Worm (Caenorhabditis elegans) whole organism, midembryonic: Measurements from ENCODE around the gene F35H12.1.

ENCODE experiments used
- T22C8.4 ChIP-seq: fragments of 200-800 bp; sonication (Bioruptor generic); IDR thresholded peaks from 2 replicates; pipeline ENCODE4 v1.3.6; 2022; ENCODE audit warnings: missing genetic modification characterization, missing compliant biosample characterization
- cog-1 ChIP-seq: sonication (generic microtip); optimal IDR thresholded peaks from 2 replicates; lab custom pipeline; 2016; ENCODE audit warnings: missing genetic modification characterization, missing compliant biosample characterization
- flt-1 ChIP-seq: fragments of 200-800 bp; sonication (Bioruptor generic); IDR thresholded peaks from 2 replicates; pipeline ENCODE4 v1.3.6; 2022; ENCODE audit warnings: missing genetic modification characterization, missing compliant biosample characterization
- klf-2 ChIP-seq: fragments of 200-800 bp; sonication (Bioruptor generic); conservative IDR thresholded peaks from 2 replicates; pipeline ENCODE4 v1.3.6; 2022; ENCODE audit warnings: missing genetic modification reagents, missing genetic modification characterization, missing compliant biosample characterization
- med-1 ChIP-seq: sonication (generic microtip); optimal IDR thresholded peaks from 2 replicates; lab custom pipeline; 2017; ENCODE audit warnings: missing genetic modification characterization, mild to moderate bottlenecking, missing compliant biosample characterization, antibody characterized with exemption, missing genetic modification reagents; ENCODE audit not compliant: insufficient read depth
- ref-1 ChIP-seq: fragments of 200-800 bp; sonication (Bioruptor generic); conservative IDR thresholded peaks from 2 replicates; pipeline ENCODE4 v1.3.6; 2022; ENCODE audit warnings: missing genetic modification reagents, missing genetic modification characterization, missing compliant biosample characterization
- tab-1 ChIP-seq: fragments of 200-800 bp; sonication (Bioruptor generic); IDR thresholded peaks from 2 replicates; pipeline ENCODE4 v1.3.6; 2022; ENCODE audit warnings: missing genetic modification characterization, missing compliant biosample characterization
- ztf-23 ChIP-seq: fragments of 200-800 bp; sonication (Bioruptor generic); IDR thresholded peaks from 2 replicates; pipeline ENCODE4 v1.3.6; 2022; ENCODE audit warnings: missing genetic modification reagents, missing genetic modification characterization, missing compliant biosample characterization
- ztf-29 ChIP-seq: fragments of 200-800 bp; sonication (Bioruptor generic); IDR thresholded peaks from 2 replicates; pipeline ENCODE4 v1.3.6; 2022; ENCODE audit warnings: missing genetic modification reagents, missing genetic modification characterization, missing compliant biosample characterization

The F35H12.1 gene

DNA sequence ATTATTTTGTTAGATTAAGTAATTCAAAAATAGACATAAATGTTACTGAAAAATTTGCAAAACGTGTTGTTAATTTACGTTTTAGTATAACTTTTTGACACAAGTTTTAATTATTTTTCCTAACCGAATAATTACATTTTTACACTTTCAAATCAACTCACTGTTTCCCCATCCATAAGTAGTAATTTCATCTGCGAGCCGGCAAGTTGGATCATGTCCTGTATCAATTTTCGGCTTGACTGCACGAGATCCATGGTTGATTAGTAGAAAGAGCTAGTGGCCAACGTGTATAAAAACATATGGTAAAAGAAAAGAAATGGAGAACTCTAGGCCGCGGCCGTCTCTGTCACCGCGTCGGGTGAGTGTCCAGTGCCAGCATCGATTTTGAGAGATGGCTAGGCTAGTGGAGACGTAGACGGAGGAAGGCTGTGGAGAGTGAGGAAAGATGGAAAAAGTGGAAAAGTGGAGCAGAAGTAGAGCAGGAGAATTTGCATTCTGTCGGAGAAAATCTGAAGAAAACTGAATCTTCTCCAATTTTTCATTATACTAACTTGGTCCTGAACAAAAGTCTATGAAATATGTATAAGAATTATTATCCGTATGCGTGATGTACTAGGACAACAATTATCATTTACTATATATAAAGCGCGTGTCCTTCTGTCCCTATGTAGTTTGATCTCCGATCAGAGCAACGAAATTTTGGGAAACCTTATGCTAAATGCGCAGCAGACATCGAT lies 41.1 kb downstream of the F35H12.1 start, which contains the start of gene vps-45:
Gene vps-45 (minus strand): TSS at position 350 of the 737 bp plus-strand sequence.
- TF ChIP-seq ztf-29 (GFP tag; lab: Robert Waterston, UW) (no peak), T22C8.4 (GFP tag; lab: Robert Waterston, UW) (peak; percentile 78; the same call in 1 of the 2 replicates), flt-1 (GFP tag; lab: Robert Waterston, UW) (no peak)

DNA sequence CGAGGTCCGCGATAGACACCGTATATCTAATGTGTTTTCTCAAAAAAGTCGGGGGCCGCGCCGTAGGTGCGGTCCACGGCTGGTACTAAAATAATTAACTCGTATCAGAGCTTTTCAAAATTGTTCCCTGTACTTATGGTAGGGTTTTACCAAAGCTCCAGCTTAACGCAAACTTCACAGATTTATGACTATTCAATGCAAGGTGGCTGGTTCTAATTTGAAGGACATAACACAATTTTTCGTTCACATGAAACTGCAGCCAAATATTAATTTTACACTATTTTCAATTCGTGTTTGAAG lies 41.6 kb downstream of the F35H12.1 start:
- TF ChIP-seq ztf-23 (GFP tag; lab: Robert Waterston, UW) (no peak), T22C8.4 (GFP tag; lab: Robert Waterston, UW) (no peak), cog-1 (tag; lab: Kevin White, UChicago) (no peak), ztf-29 (GFP tag; lab: Robert Waterston, UW) (no peak), klf-2 (no peak), flt-1 (GFP tag; lab: Robert Waterston, UW) (no peak), med-1 (GFP tag; lab: Kevin White, UChicago) (no peak), tab-1 (GFP tag; lab: Robert Waterston, UW) (no peak), ref-1 (no peak)

DNA sequence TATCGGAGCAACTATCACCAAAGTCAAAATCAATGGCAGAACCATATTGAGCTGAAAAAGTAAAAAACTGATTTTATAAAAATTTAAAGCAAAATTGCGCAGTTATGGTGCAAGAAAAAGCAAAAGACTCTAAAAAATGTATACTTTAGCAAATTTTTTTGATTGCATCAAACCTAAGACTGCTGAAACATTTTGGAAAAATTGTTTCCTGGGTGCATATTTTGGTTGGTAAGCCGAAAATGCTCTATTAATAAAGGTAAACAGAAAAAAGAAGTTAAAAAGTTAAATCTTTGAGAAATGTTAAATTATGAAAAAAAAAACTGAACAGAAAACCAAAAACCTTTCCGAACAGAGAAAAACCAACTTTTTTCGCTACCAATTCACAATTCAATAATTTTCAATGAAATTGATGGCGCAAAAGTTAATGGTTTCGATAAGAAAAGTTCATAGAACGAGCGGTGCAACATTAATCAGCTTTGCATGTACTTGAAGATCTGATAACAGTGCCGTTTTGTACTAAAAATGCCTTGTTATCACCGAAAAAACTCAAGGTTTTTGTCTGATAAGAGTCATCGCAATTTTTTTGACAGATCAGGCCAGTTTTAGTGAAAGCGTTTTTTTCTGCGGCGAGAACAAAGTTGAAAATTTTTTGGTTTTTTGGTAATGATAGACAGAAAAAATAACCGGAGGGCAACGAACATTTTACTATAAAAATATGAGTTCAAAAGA lies 44.5 kb downstream of the F35H12.1 start, which contains the start of gene abhd-3.2:
Gene abhd-3.2 (minus strand): TSS at position 51 of the 729 bp plus-strand sequence.
- TF ChIP-seq ztf-23 (GFP tag; lab: Robert Waterston, UW) (no peak), ztf-29 (GFP tag; lab: Robert Waterston, UW) (no peak), klf-2 (no peak), ref-1 (no peak), T22C8.4 (GFP tag; lab: Robert Waterston, UW) (no peak), tab-1 (GFP tag; lab: Robert Waterston, UW) (no peak), cog-1 (tag; lab: Kevin White, UChicago) (no peak), flt-1 (GFP tag; lab: Robert Waterston, UW) (no peak), med-1 (GFP tag; lab: Kevin White, UChicago) (no peak)

DNA sequence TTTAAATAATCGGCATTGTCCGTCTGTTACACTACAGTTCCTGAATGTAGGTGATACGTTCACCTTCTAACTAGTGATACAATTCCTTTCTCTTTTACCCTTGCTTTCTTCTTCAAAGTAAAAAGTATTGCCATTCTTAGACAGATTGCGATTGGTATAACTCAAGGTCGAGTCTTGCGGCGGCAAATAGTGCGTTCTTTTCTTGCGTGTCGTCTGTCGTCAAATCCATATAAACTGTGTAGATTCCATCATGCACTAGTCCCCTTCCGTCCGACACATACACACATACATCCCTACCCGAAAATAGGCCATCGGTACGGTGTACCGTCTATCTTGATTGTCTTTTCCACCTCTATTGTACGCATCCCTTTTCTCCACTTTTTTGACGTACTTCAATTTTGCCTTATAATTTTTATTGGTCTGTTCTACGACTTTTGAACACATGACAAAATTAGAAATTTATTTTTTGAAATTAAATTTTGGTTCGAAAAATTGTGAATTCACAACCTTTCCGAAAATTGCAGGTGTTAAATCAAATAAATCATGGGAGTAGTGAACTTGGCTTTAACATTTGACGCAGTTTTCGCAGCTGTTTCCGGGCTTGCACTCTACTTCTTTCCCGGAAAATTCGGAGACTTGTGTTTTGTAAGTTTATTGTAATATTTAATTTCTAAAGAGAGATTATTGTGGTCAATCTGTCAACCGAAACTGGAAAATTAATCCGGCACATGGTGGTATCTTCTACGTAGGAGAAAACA lies 46.8 kb downstream of the F35H12.1 start, which contains the start of gene C44C1.1:
Gene C44C1.1 (plus strand): TSS at position 525 of the 758 bp plus-strand sequence.
- TF ChIP-seq ztf-29 (GFP tag; lab: Robert Waterston, UW), result no peak

DNA sequence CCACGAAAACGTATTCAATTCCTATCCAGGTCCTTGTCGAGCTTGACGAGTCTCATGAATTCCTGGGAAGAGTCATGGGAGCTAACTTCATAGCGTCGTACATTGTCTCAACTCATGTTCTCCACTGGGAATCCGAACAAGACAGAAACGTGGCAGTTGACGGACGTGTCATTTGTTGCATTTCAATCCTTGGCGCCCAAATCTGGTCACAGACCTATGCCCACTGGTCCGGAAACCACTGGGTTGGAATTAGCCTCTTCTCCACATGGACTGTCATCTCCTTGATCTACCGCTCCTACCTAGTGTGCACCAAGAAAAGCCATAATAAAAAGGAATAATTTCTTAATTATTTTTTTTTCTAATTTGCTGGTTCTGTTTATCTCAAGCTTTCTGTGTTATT lies 49.0 kb downstream of the F35H12.1 start:
- TF ChIP-seq T22C8.4 (GFP tag; lab: Robert Waterston, UW) (no peak), klf-2 (no peak), ref-1 (no peak), cog-1 (tag; lab: Kevin White, UChicago) (no peak), ztf-29 (GFP tag; lab: Robert Waterston, UW) (no peak), flt-1 (GFP tag; lab: Robert Waterston, UW) (no peak), med-1 (GFP tag; lab: Kevin White, UChicago) (no peak), tab-1 (GFP tag; lab: Robert Waterston, UW) (no peak), ztf-23 (GFP tag; lab: Robert Waterston, UW) (no peak)

DNA sequence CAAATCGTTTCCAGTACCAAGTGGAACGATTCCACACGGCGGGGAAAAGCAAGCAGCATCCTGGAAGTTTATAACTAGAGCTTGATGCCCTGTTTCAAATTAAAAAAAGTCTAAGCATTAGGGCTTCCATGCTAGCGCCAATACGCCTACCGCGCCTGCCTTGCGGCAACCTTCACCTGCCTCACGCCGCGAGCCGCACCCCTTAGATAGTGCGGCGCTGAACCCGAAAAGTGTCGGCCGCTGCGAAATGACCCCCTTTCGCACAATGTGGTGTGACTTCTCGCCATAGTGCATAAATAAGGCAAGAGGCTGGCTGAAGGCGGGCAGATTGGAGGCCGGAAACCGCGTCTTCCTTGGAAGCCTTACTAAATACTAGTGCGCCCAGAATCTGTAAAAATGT lies 52.9 kb downstream of the F35H12.1 start:
- peak; percentile 39; the same call in 1 of the 2 replicates for TF ChIP-seq flt-1 (GFP tag; lab: Robert Waterston, UW)
- peak; percentile 38; the same call in 1 of the 2 replicates for TF ChIP-seq ztf-23 (GFP tag; lab: Robert Waterston, UW)
- TF ChIP-seq ref-1, result no peak
- TF ChIP-seq med-1 (GFP tag; lab: Kevin White, UChicago), result no peak
